Worm (Caenorhabditis elegans): Measurements from ENCODE around the gene klo-1.

The klo-1 gene

DNA sequence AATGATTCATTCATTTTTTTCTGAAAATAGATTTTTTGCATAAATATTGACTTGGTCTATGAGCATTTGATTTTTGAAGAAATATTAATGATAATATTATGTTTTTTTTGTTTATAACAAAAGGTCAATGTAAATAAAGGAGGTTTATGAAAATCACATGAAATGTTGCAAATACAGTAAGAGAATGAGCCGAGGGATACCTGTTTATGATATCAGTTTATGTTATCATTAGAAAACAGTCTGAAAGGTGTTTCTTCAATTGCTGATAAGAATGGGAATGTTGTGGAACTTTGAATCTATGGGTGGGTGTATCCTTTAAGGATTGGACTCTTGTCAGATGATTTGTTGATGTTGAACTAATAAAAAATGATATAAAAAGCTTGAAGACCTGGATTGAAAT, 13.9 kb downstream of the klo-1 start:
- TF ChIP-seq pes-1 (GFP tag; IDR thresholded peaks at IDR 0.05) (no peak), ama-1 (optimal IDR thresholded peaks at IDR 0.05) (no peak), ets-7 (tag; optimal IDR thresholded peaks at IDR 0.05) (no peak), hnd-1 (tag; optimal IDR thresholded peaks at IDR 0.05) (no peak), aly-1 (tag; optimal IDR thresholded peaks at IDR 0.05) (no peak), scrt-1 (GFP tag; IDR thresholded peaks at IDR 0.05) (no peak), tra-4 (tag; optimal IDR thresholded peaks at IDR 0.05) (no peak), tbx-37 (GFP tag; conservative IDR thresholded peaks at IDR 0.05) (no peak), hmbx-1 (tag; optimal IDR thresholded peaks at IDR 0.05) (no peak), ceh-13 (GFP tag; optimal IDR thresholded peaks at IDR 0.05) (no peak)

ce11 chrIV:7731960-7732359, 16.1 kb downstream of the klo-1 start, which contains the start of the genes C50F7.9 and C50F7.3:
TSS of gene C50F7.9 (minus strand) at chrIV:7732060.
TSS of gene C50F7.3 (plus strand) at chrIV:7732329.
- TF ChIP-seq ets-7 (tag; optimal IDR thresholded peaks at IDR 0.05) (no peak), tbx-37 (GFP tag; conservative IDR thresholded peaks at IDR 0.05) (no peak), ama-1 (optimal IDR thresholded peaks at IDR 0.05) (no peak), F13C5.2 (tag; optimal IDR thresholded peaks at IDR 0.05) (no peak), tra-4 (tag; optimal IDR thresholded peaks at IDR 0.05) (no peak), B0310.2 (tag; optimal IDR thresholded peaks at IDR 0.05) (no peak), hnd-1 (tag; optimal IDR thresholded peaks at IDR 0.05) (no peak), ceh-36 (tag; optimal IDR thresholded peaks at IDR 0.05) (no peak)

- TF ChIP-seq B0310.2 (tag; optimal IDR thresholded peaks at IDR 0.05): no peak
- no peak for TF ChIP-seq tbx-11 (GFP tag; IDR thresholded peaks at IDR 0.05)
- TF ChIP-seq ets-7 (tag; optimal IDR thresholded peaks at IDR 0.05): no peak
- no peak for TF ChIP-seq hnd-1 (tag; optimal IDR thresholded peaks at IDR 0.05)
- TF ChIP-seq hmbx-1 (tag; optimal IDR thresholded peaks at IDR 0.05): no peak
- TF ChIP-seq tra-4 (tag; optimal IDR thresholded peaks at IDR 0.05): no peak
- TF ChIP-seq ceh-36 (tag; optimal IDR thresholded peaks at IDR 0.05): no peak
- TF ChIP-seq tbx-37 (GFP tag; conservative IDR thresholded peaks at IDR 0.05): no peak
- no peak for TF ChIP-seq scrt-1 (GFP tag; IDR thresholded peaks at IDR 0.05)
- no peak for TF ChIP-seq aly-1 (tag; optimal IDR thresholded peaks at IDR 0.05)
- TF ChIP-seq hmg-4 (GFP tag; optimal IDR thresholded peaks at IDR 0.05): no peak
- no peak for TF ChIP-seq ceh-13 (GFP tag; optimal IDR thresholded peaks at IDR 0.05)
These were observed 19.5 kb downstream of the klo-1 start, which contains the start of gene sucg-1 for ce11 chrIV:7728402-7728963. TSS of gene sucg-1 (plus strand) at chrIV:7728913.

DNA sequence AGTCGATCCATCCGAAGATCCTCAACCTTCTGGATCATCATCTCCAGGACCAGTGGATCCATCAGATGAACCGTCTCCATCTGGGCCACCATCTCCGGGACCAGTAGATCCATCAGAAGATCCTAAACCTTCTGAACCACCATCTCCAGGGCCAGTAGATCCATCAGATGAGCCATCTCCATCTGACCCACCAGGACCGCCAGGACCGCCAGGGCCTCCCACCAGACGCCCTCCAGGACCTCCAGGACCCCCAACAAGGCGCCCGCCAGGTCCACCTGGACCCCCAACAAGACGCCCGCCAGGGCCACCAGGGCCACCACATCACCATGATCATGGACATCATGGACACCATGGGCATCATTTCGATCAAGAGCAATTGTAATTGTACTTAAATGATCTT, 20.8 kb downstream of the klo-1 start:
- TF ChIP-seq hmg-4 (GFP tag; optimal IDR thresholded peaks at IDR 0.05) (no peak), flt-1 (GFP tag; IDR thresholded peaks at IDR 0.05) (no peak), tra-4 (tag; optimal IDR thresholded peaks at IDR 0.05) (no peak), ceh-36 (tag; optimal IDR thresholded peaks at IDR 0.05) (no peak), F13C5.2 (tag; optimal IDR thresholded peaks at IDR 0.05) (no peak), sea-1 (GFP tag; conservative IDR thresholded peaks at IDR 0.05) (no peak), ets-7 (tag; optimal IDR thresholded peaks at IDR 0.05) (no peak)

DNA sequence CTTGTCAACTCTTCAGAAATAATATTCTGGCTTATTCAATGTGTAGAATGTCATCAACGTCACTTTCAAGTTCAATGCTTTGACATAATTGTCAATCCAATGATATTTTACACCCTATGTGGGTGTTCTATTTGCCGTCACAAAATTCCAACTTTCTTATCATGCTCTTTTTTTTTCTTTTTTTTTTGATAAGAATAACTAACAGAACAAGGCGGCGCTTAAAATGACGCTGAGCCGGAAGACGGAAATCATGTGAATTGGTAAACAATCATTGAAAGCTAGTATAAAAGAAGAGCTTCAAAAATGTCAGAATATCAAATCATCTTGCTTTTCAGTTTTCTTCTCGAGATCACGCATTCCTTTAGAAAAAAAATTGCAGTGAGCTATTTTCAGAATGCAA, 21.7 kb downstream of the klo-1 start, which contains the start of gene C50F7.5:
Gene C50F7.5, plus strand, starts transcription at position 395 of the 400 bp plus-strand sequence.
- TF ChIP-seq ama-1 (optimal IDR thresholded peaks at IDR 0.05) (no peak), tbx-37 (GFP tag; conservative IDR thresholded peaks at IDR 0.05) (no peak), ceh-13 (GFP tag; optimal IDR thresholded peaks at IDR 0.05) (no peak), flt-1 (GFP tag; IDR thresholded peaks at IDR 0.05) (no peak), hmbx-1 (tag; optimal IDR thresholded peaks at IDR 0.05) (no peak), tra-4 (tag; optimal IDR thresholded peaks at IDR 0.05) (no peak)

DNA sequence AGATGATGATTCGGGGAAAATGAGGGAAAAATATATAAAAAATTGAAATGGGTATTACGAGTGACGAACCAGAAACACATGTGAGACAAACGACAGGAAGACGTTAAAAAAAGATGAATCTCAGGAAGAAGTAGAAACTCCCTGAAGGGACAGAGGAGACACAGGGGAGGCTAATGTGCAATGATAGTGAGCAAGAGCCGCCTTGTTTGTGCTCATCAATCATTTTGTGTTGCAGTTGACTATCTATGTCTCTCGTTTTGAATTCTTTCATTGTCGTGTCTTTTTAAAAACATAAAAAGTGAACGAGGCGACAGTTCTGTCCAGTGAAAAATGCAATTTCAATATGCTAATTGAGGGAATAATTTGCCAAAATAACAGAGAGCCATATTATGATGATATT, 23.1 kb downstream of the klo-1 start:
- TF ChIP-seq F13C5.2 (tag; optimal IDR thresholded peaks at IDR 0.05) (no peak), ceh-13 (GFP tag; optimal IDR thresholded peaks at IDR 0.05) (no peak), aly-1 (tag; optimal IDR thresholded peaks at IDR 0.05) (no peak), hmbx-1 (tag; optimal IDR thresholded peaks at IDR 0.05) (no peak), tbx-11 (GFP tag; IDR thresholded peaks at IDR 0.05) (no peak), ets-7 (tag; optimal IDR thresholded peaks at IDR 0.05) (no peak), sea-1 (GFP tag; conservative IDR thresholded peaks at IDR 0.05) (no peak), flt-1 (GFP tag; IDR thresholded peaks at IDR 0.05) (no peak), tbx-37 (GFP tag; conservative IDR thresholded peaks at IDR 0.05) (no peak), tra-4 (tag; optimal IDR thresholded peaks at IDR 0.05) (no peak)

ce11 chrIV:7723555-7723954, 24.5 kb downstream of the klo-1 start:
- TF ChIP-seq hnd-1 (tag; optimal IDR thresholded peaks at IDR 0.05) (no peak), ceh-36 (tag; optimal IDR thresholded peaks at IDR 0.05) (no peak), tra-4 (tag; optimal IDR thresholded peaks at IDR 0.05) (no peak), ama-1 (optimal IDR thresholded peaks at IDR 0.05) (no peak), aly-1 (tag; optimal IDR thresholded peaks at IDR 0.05) (no peak), B0310.2 (tag; optimal IDR thresholded peaks at IDR 0.05) (no peak), tbx-37 (GFP tag; conservative IDR thresholded peaks at IDR 0.05) (no peak), F13C5.2 (tag; optimal IDR thresholded peaks at IDR 0.05) (no peak), tbx-11 (GFP tag; IDR thresholded peaks at IDR 0.05) (no peak)

- no peak for TF ChIP-seq sea-1 (GFP tag; conservative IDR thresholded peaks at IDR 0.05)
- TF ChIP-seq tbx-11 (GFP tag; IDR thresholded peaks at IDR 0.05): no peak
- no peak for TF ChIP-seq flt-1 (GFP tag; IDR thresholded peaks at IDR 0.05)
These were observed 25.2 kb downstream of the klo-1 start, which contains the start of gene C50F7.6 for ce11 chrIV:7722806-7723205. TSS of gene C50F7.6 (minus strand) at chrIV:7723199.

Data from whole organism, early embryonic.